Worm (Caenorhabditis elegans) whole organism, early embryonic: Measurements from ENCODE around the gene T20G5.12.
"Not testable (repeated sequence)": the region's sequence is repeated elsewhere in the genome, so short reads cannot be mapped to it uniquely, and the experiment has no call there.

Experiments
- B0310.2 ChIP-seq: sonication (generic microtip); optimal IDR thresholded peaks from 2 replicates; lab custom pipeline; 2016; ENCODE audit warnings: mild to moderate bottlenecking, missing genetic modification characterization, missing compliant biosample characterization
- F13C5.2 ChIP-seq: sonication (generic microtip); optimal IDR thresholded peaks from 2 replicates; lab custom pipeline; 2017; ENCODE audit warnings: mild to moderate bottlenecking, missing genetic modification characterization, inconsistent platforms, missing compliant biosample characterization
- aly-1 ChIP-seq: sonication (generic microtip); optimal IDR thresholded peaks from 2 replicates; lab custom pipeline; 2016; ENCODE audit warnings: missing genetic modification characterization, missing compliant biosample characterization
- ama-1 ChIP-seq: fragments of 150-350 bp; optimal IDR thresholded peaks from 2 replicates; lab custom pipeline; 2014
- ceh-13 ChIP-seq: fragments of 200-800 bp; sonication (Bioruptor generic); optimal IDR thresholded peaks from 2 replicates; lab custom pipeline; 2018; ENCODE audit warnings: mild to moderate bottlenecking, missing genetic modification characterization, missing compliant biosample characterization
- ceh-36 ChIP-seq: sonication (generic microtip); optimal IDR thresholded peaks from 2 replicates; lab custom pipeline; 2016; ENCODE audit warnings: missing genetic modification characterization, inconsistent platforms, missing compliant biosample characterization
- ets-7 ChIP-seq: sonication (generic microtip); optimal IDR thresholded peaks from 2 replicates; lab custom pipeline; 2016; ENCODE audit warnings: missing genotype, missing genetic modification characterization, missing compliant biosample characterization
- flt-1 ChIP-seq: fragments of 200-800 bp; sonication (Bioruptor generic); IDR thresholded peaks from 2 replicates; pipeline ENCODE4 v1.3.6; 2022; ENCODE audit warnings: missing genetic modification characterization, missing compliant biosample characterization
- hmbx-1 ChIP-seq: sonication (generic microtip); optimal IDR thresholded peaks from 2 replicates; lab custom pipeline; 2016; ENCODE audit warnings: mild to moderate bottlenecking, missing genetic modification characterization, missing compliant biosample characterization
- hmg-4 ChIP-seq: fragments of 200-800 bp; sonication (Bioruptor generic); optimal IDR thresholded peaks from 2 replicates; lab custom pipeline; 2018; ENCODE audit warnings: mild to moderate bottlenecking, missing genetic modification characterization, missing compliant biosample characterization
- hnd-1 ChIP-seq: sonication (generic microtip); optimal IDR thresholded peaks from 2 replicates; lab custom pipeline; 2016; ENCODE audit warnings: missing genetic modification characterization, missing compliant biosample characterization
- pes-1 ChIP-seq: fragments of 200-800 bp; sonication (Bioruptor generic); IDR thresholded peaks from 2 replicates; pipeline ENCODE4 v1.3.6; 2022; ENCODE audit warnings: missing genetic modification reagents, missing genetic modification characterization, missing compliant biosample characterization
- scrt-1 ChIP-seq: fragments of 200-800 bp; sonication (Bioruptor generic); IDR thresholded peaks from 2 replicates; pipeline ENCODE4 v1.3.6; 2022; ENCODE audit warnings: missing genetic modification characterization, missing compliant biosample characterization
- sea-1 ChIP-seq: fragments of 200-800 bp; sonication (Bioruptor generic); conservative IDR thresholded peaks from 2 replicates; pipeline ENCODE4 v1.3.6; 2022; ENCODE audit warnings: missing genetic modification characterization, missing compliant biosample characterization
- tbx-11 ChIP-seq: fragments of 200-800 bp; sonication (Bioruptor generic); IDR thresholded peaks from 2 replicates; pipeline ENCODE4 v1.3.6; 2022; ENCODE audit warnings: missing genetic modification characterization, missing compliant biosample characterization
- tbx-37 ChIP-seq: fragments of 200-800 bp; sonication (Bioruptor generic); conservative IDR thresholded peaks from 2 replicates; pipeline ENCODE4 v1.3.6; 2022; ENCODE audit warnings: missing genetic modification reagents, missing genetic modification characterization, missing compliant biosample characterization
- tra-4 ChIP-seq: sonication (generic microtip); optimal IDR thresholded peaks from 2 replicates; lab custom pipeline; 2017; ENCODE audit warnings: missing genetic modification characterization, missing compliant biosample characterization

The T20G5.12 gene

DNA sequence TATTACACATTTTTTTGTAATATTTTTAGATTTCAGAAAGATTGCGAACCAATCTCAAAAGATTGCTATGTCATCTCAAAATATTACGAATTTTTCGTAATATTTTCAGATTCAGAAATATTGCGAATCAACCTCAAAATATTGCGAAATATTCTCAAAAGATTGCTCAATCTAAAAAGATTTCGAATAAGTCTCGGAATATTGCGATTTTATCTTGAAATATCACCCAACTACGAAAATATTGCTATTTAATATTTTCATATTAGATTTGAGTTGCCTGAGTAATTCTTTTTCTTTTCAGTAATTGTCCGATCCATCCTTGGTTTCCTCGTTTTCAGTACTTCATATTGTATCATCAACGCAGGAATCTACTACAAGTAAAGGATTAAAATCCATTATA, 20.5 kb downstream of the T20G5.12 start, which contains the start of gene Y70G10A.4:
Y70G10A.4 (plus strand) TSS at position 301 of the 400 bp plus-strand sequence.
- not testable (repeated sequence) for TF ChIP-seq scrt-1; hmg-4 (GFP tag; lab: Kevin White, UChicago); F13C5.2 (tag; lab: Kevin White, UChicago)

- TF ChIP-seq F13C5.2 (tag; lab: Kevin White, UChicago) = no peak
- no peak for TF ChIP-seq ama-1 (lab: Kevin White, UChicago)
- TF ChIP-seq pes-1 (GFP tag; lab: Robert Waterston, UW) = no peak
- no peak for TF ChIP-seq scrt-1
- TF ChIP-seq hnd-1 = no peak
- no peak for TF ChIP-seq tra-4
Measured at ce11 chrIII:10231641-10232040, 30.2 kb downstream of the T20G5.12 start.

- no peak for TF ChIP-seq tbx-37
- TF ChIP-seq B0310.2 (tag; lab: Kevin White, UChicago) = no peak
- no peak for TF ChIP-seq aly-1 (tag; lab: Kevin White, UChicago)
- TF ChIP-seq tra-4 = no peak
- no peak for TF ChIP-seq ama-1 (lab: Kevin White, UChicago)
- no peak for TF ChIP-seq hnd-1
- TF ChIP-seq ceh-36 = no peak
- no peak for TF ChIP-seq ets-7 (tag; lab: Kevin White, UChicago)
- TF ChIP-seq hmg-4 (GFP tag; lab: Kevin White, UChicago) = no peak
- TF ChIP-seq hmbx-1 = no peak
Measured at ce11 chrIII:10233979-10234378, 32.6 kb downstream of the T20G5.12 start, which contains the start of gene paml-1. TSS of gene paml-1 (minus strand) at chrIII:10234079.

- TF ChIP-seq F13C5.2 (tag; lab: Kevin White, UChicago) = no peak
- TF ChIP-seq hmg-4 (GFP tag; lab: Kevin White, UChicago) = no peak
- TF ChIP-seq scrt-1 = no peak
- TF ChIP-seq tbx-37 = no peak
- no peak for TF ChIP-seq ceh-13 (GFP tag; lab: Kevin White, UChicago)
- no peak for TF ChIP-seq hnd-1
- TF ChIP-seq ama-1 (lab: Kevin White, UChicago) = no peak
- no peak for TF ChIP-seq hmbx-1
- no peak for TF ChIP-seq aly-1 (tag; lab: Kevin White, UChicago)
- TF ChIP-seq pes-1 (GFP tag; lab: Robert Waterston, UW) = no peak
- no peak for TF ChIP-seq ets-7 (tag; lab: Kevin White, UChicago)
- TF ChIP-seq B0310.2 (tag; lab: Kevin White, UChicago) = no peak
- no peak for TF ChIP-seq tbx-11 (GFP tag; lab: Robert Waterston, UW)
Measured at ce11 chrIII:10236291-10236871, 35.0 kb downstream of the T20G5.12 start.

DNA sequence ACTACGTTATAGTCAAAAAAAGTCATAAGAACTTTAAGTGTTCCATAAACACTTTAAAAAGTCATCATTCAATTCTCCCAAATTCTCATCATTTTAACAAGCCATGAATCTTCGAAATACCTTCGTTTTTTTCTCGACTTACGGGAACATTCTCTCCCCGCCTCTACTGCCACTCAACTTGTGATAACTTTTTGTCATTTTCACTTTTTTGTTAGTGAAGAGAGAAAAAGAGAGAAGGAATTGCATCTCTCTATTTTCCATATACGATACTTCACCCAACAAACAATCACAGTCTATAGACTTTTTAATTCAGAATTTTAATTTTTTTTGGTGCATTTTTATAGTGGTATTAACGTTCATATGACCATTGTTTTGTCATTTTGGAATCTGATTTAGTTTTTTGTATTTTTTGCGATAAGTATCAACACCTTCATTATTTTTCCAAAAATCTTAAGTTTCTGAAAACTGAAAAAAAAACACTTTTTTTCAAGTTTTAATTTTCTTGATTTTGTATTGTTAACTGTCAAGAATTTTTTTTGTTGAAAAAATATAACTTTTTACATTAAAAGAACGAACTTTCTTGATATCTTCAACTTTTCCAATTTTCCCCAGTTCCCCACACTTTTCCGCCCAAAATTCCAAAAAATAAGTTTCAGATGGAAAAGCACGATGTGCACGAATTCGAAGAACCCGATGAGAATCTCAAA, 37.2 kb downstream of the T20G5.12 start, which contains the start of gene Y70G10A.3:
Y70G10A.3 (plus strand) TSS at position 657 of the 707 bp plus-strand sequence.
- TF ChIP-seq tbx-37 (no peak), hmbx-1 (no peak), tra-4 (no peak), hmg-4 (GFP tag; lab: Kevin White, UChicago) (no peak), flt-1 (GFP tag; lab: Robert Waterston, UW) (no peak), aly-1 (tag; lab: Kevin White, UChicago) (no peak)

ce11 chrIII:10240073-10240472, 38.7 kb downstream of the T20G5.12 start:
- TF ChIP-seq pes-1 (GFP tag; lab: Robert Waterston, UW) (no peak), B0310.2 (tag; lab: Kevin White, UChicago) (no peak), tbx-37 (no peak), ceh-13 (GFP tag; lab: Kevin White, UChicago) (no peak), hmg-4 (GFP tag; lab: Kevin White, UChicago) (no peak), tbx-11 (GFP tag; lab: Robert Waterston, UW) (no peak), hmbx-1 (no peak), ets-7 (tag; lab: Kevin White, UChicago) (no peak), sea-1 (no peak)

DNA sequence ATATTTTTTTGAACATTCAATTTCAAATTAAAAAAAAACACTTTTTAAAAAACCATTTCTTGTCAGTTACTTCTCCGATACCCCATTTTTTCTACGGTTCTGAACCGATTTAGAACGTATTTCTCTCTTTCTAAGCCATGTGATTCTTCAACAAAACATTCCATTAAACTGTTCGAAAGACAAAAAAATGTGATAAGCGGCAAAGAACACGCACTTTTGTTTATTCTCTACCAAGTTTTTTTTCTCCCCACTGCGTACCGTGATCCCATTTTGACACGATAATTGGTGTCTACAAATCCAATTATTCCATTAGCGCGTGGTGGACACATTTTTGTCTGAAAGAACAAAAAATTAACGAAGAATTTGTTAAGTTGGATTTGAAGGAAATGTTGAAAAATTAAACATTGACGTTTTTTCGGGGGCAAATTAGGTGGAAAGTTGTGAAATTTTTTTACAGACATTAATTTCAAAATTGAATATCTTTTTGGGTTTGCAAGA, 40.0 kb downstream of the T20G5.12 start:
- TF ChIP-seq tbx-11 (GFP tag; lab: Robert Waterston, UW) = no peak
- TF ChIP-seq hmbx-1 = no peak
- TF ChIP-seq B0310.2 (tag; lab: Kevin White, UChicago) = no peak
- no peak for TF ChIP-seq F13C5.2 (tag; lab: Kevin White, UChicago)
- no peak for TF ChIP-seq pes-1 (GFP tag; lab: Robert Waterston, UW)
- no peak for TF ChIP-seq flt-1 (GFP tag; lab: Robert Waterston, UW)
- TF ChIP-seq ets-7 (tag; lab: Kevin White, UChicago) = no peak
- no peak for TF ChIP-seq ceh-36
- TF ChIP-seq tra-4 = no peak
- TF ChIP-seq tbx-37 = no peak

DNA sequence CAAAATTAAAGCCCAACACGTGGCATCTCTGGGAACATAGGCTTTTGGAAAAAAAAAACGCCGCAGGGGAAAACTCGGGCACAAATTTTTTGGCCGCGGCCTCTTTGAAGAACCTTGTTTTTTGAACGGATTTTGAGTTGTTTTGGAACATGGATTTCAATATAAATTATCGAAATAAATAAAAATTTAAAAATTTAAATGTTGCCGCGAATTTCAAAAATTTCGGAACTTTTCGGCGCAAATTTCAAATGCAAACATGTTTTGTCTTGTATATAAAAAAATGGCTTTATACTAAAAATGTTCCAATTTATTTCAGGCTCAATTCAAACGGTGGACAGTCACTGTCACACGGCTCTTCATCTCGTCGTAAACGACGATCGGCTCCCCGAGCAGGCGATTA, 42.6 kb downstream of the T20G5.12 start:
- TF ChIP-seq tbx-37 = no peak
- TF ChIP-seq ceh-36 = no peak
- TF ChIP-seq ets-7 (tag; lab: Kevin White, UChicago) = no peak
- no peak for TF ChIP-seq pes-1 (GFP tag; lab: Robert Waterston, UW)
- no peak for TF ChIP-seq hnd-1
- TF ChIP-seq scrt-1 = no peak
- no peak for TF ChIP-seq flt-1 (GFP tag; lab: Robert Waterston, UW)
- TF ChIP-seq B0310.2 (tag; lab: Kevin White, UChicago) = no peak
- no peak for TF ChIP-seq hmg-4 (GFP tag; lab: Kevin White, UChicago)
- TF ChIP-seq ceh-13 (GFP tag; lab: Kevin White, UChicago) = no peak
- TF ChIP-seq F13C5.2 (tag; lab: Kevin White, UChicago) = no peak
- no peak for TF ChIP-seq tbx-11 (GFP tag; lab: Robert Waterston, UW)
- TF ChIP-seq aly-1 (tag; lab: Kevin White, UChicago) = no peak
- no peak for TF ChIP-seq hmbx-1
